Fruit fly (Drosophila melanogaster): ENCODE results near the gene Dph5.

Gene Dph5

dm6 chr3R:22627936-22628513 lies 45.0 kb upstream of the Dph5 start (continued):
- TF ChIP-seq ey (GFP tag; optimal IDR thresholded peaks at IDR 0.05): peak; percentile 80

dm6 chr3R:22626842-22627392 lies 43.9 kb upstream of the Dph5 start:
- TF ChIP-seq lola (GFP tag; optimal IDR thresholded peaks at IDR 0.05): no peak
- TF ChIP-seq dl (GFP tag; optimal IDR thresholded peaks at IDR 0.05; ENCODE audit: insufficient read depth in 1 of 2, partially characterized antibody in 2 of 2): peak in 1 of 2 experiments; percentile 36
- TF ChIP-seq CrebA (GFP tag; optimal IDR thresholded peaks at IDR 0.05; ENCODE audit: borderline replicate concordance): peak; percentile 83
- peak; percentile 78 for TF ChIP-seq Hnf4 (GFP tag; optimal IDR thresholded peaks at IDR 0.05)
- TF ChIP-seq tai (GFP tag; optimal IDR thresholded peaks at IDR 0.05): peak; percentile 90
- TF ChIP-seq psq (GFP tag; optimal IDR thresholded peaks at IDR 0.05): peak; percentile 71
- peak; percentile 11 for TF ChIP-seq HLH106 (tag; optimal IDR thresholded peaks at IDR 0.05)
- TF ChIP-seq dsf (GFP tag; optimal IDR thresholded peaks at IDR 0.05; ENCODE audit: borderline replicate concordance): peak; percentile 7
- peak; percentile 77 for TF ChIP-seq Sp1 (GFP tag; optimal IDR thresholded peaks at IDR 0.05)
- TF ChIP-seq sv (GFP tag; optimal IDR thresholded peaks at IDR 0.05): no peak
- TF ChIP-seq woc (GFP tag; optimal IDR thresholded peaks at IDR 0.05): peak; percentile 24
- peak; percentile 81 for TF ChIP-seq h (GFP tag; optimal IDR thresholded peaks at IDR 0.05)
- peak; percentile 94 for TF ChIP-seq Jra (GFP tag; optimal IDR thresholded peaks at IDR 0.05)
- TF ChIP-seq N (GFP tag; optimal IDR thresholded peaks at IDR 0.05): no peak
- no peak for TF ChIP-seq usp (GFP tag; optimal IDR thresholded peaks at IDR 0.05)
- no peak for TF ChIP-seq Vsx2 (GFP tag; optimal IDR thresholded peaks at IDR 0.05; ENCODE audit: partially characterized antibody)
- peak; percentile 42 for TF ChIP-seq ey (GFP tag; optimal IDR thresholded peaks at IDR 0.05)
- TF ChIP-seq jim (GFP tag; optimal IDR thresholded peaks at IDR 0.05): peak; percentile 86
- TF ChIP-seq OdsH (GFP tag; optimal IDR thresholded peaks at IDR 0.05): peak; percentile 87
- peak; percentile 53 for TF ChIP-seq fru (GFP tag; optimal IDR thresholded peaks at IDR 0.05)
- TF ChIP-seq Hr83 (GFP tag; optimal IDR thresholded peaks at IDR 0.05; ENCODE audit: poor library complexity, severe bottlenecking): peak; percentile 98
- TF ChIP-seq brk (GFP tag; optimal IDR thresholded peaks at IDR 0.05): peak; percentile 71
- TF ChIP-seq rgr (GFP tag; optimal IDR thresholded peaks at IDR 0.05): peak; percentile 88
- peak; percentile 27 for TF ChIP-seq CG9705 (GFP tag; optimal IDR thresholded peaks at IDR 0.05)
- TF ChIP-seq GATAd (GFP tag; optimal IDR thresholded peaks at IDR 0.05): peak; percentile 48
- peak in 1 of 2 experiments; percentile 54 for TF ChIP-seq foxo (GFP tag; optimal IDR thresholded peaks at IDR 0.05)
- peak; percentile 26 for TF ChIP-seq Rel (GFP tag; optimal IDR thresholded peaks at IDR 0.05)
- peak; percentile 58 for TF ChIP-seq Rel (tag; optimal IDR thresholded peaks at IDR 0.05)
- TF ChIP-seq Mio (GFP tag; optimal IDR thresholded peaks at IDR 0.05): no peak
- peak; percentile 80 for TF ChIP-seq br (GFP tag; optimal IDR thresholded peaks at IDR 0.05)

dm6 chr3R:22626334-22626688 lies 43.3 kb upstream of the Dph5 start:
- TF ChIP-seq Sp1 (GFP tag; optimal IDR thresholded peaks at IDR 0.05) (no peak), CG9705 (GFP tag; optimal IDR thresholded peaks at IDR 0.05) (no peak), brk (GFP tag; optimal IDR thresholded peaks at IDR 0.05) (no peak), CG32264 (GFP tag; optimal IDR thresholded peaks at IDR 0.05) (no peak), HLH106 (tag; optimal IDR thresholded peaks at IDR 0.05) (no peak), jim (GFP tag; optimal IDR thresholded peaks at IDR 0.05) (no peak), Dfd (GFP tag; optimal IDR thresholded peaks at IDR 0.05) (no peak), Vsx2 (GFP tag; optimal IDR thresholded peaks at IDR 0.05; ENCODE audit: partially characterized antibody) (no peak), sv (GFP tag; optimal IDR thresholded peaks at IDR 0.05) (no peak), rgr (GFP tag; optimal IDR thresholded peaks at IDR 0.05) (no peak), Dif (GFP tag; optimal IDR thresholded peaks at IDR 0.05; ENCODE audit: partially characterized antibody) (no peak), GATAd (GFP tag; optimal IDR thresholded peaks at IDR 0.05) (no peak)
